Fruit fly (Drosophila melanogaster): Measurements from ENCODE around the gene Mgat2.

Gene Mgat2

dm6 chr3R:30055915-30056544 lies 34.0 kb upstream of the Mgat2 start, which contains the start of the genes Rpp14b and spn-A (continued):
- TF ChIP-seq fd102C (GFP tag; optimal IDR thresholded peaks at IDR 0.05) (no peak), Elba2 (GFP tag; optimal IDR thresholded peaks at IDR 0.05) (no peak), trh (GFP tag; optimal IDR thresholded peaks at IDR 0.05) (no peak), CG2120 (GFP tag; optimal IDR thresholded peaks at IDR 0.05) (no peak), tup (GFP tag; optimal IDR thresholded peaks at IDR 0.05) (no peak), amos (GFP tag; IDR thresholded peaks at IDR 0.05; ENCODE audit: partially characterized antibody) (no peak; the same call in 1 of the 2 replicates), sob (GFP tag; IDR thresholded peaks at IDR 0.05) (peak; percentile 26; the same call in 1 of the 2 replicates), MTF-1 (GFP tag; optimal IDR thresholded peaks at IDR 0.05; ENCODE audit: borderline replicate concordance) (no peak), cato (GFP tag; optimal IDR thresholded peaks at IDR 0.05; ENCODE audit: borderline replicate concordance) (no peak), CG7928 (GFP tag; optimal IDR thresholded peaks at IDR 0.05) (no peak), CG11093 (GFP tag; IDR thresholded peaks at IDR 0.05) (no peak), lmd (GFP tag; IDR thresholded peaks at IDR 0.05) (peak; percentile 29; the same call in 1 of the 2 replicates), CG8944 (GFP tag; optimal IDR thresholded peaks at IDR 0.05) (no peak), bbx (GFP tag; IDR thresholded peaks at IDR 0.05; ENCODE audit: partially characterized antibody) (no peak), ash1 (GFP tag; optimal IDR thresholded peaks at IDR 0.05) (no peak), CG11695 (GFP tag; IDR thresholded peaks at IDR 0.05) (no peak), Atf-2 (GFP tag; optimal IDR thresholded peaks at IDR 0.05) (no peak), rib (GFP tag; IDR thresholded peaks at IDR 0.05) (no peak), CG1647 (GFP tag; optimal IDR thresholded peaks at IDR 0.05) (no peak), D19B (GFP tag; optimal IDR thresholded peaks at IDR 0.05) (no peak), CG12769 (tag; optimal IDR thresholded peaks at IDR 0.05) (peak; percentile 43), tll (GFP tag; optimal IDR thresholded peaks at IDR 0.05) (peak in 1 of 2 experiments; percentile 9), gsb-n (tag; optimal IDR thresholded peaks at IDR 0.05) (no peak), mirr (GFP tag; optimal IDR thresholded peaks at IDR 0.05) (no peak), Tbp (GFP tag; optimal IDR thresholded peaks at IDR 0.05) (no peak), CG9876 (GFP tag; optimal IDR thresholded peaks at IDR 0.05) (no peak), MBD-R2 (GFP tag; IDR thresholded peaks at IDR 0.05) (peak; percentile 84), CG16779 (GFP tag; IDR thresholded peaks at IDR 0.05) (no peak), CG9727 (GFP tag; optimal IDR thresholded peaks at IDR 0.05) (no peak), wek (GFP tag; optimal IDR thresholded peaks at IDR 0.05) (no peak), ab (GFP tag; optimal IDR thresholded peaks at IDR 0.05) (no peak), HLH3B (GFP tag; IDR thresholded peaks at IDR 0.05) (no peak), seq (GFP tag; IDR thresholded peaks at IDR 0.05) (no peak), Sry-β (GFP tag; optimal IDR thresholded peaks at IDR 0.05) (no peak), fu2 (GFP tag; optimal IDR thresholded peaks at IDR 0.05) (no peak), ap (GFP tag; IDR thresholded peaks at IDR 0.05) (no peak), dati (GFP tag; IDR thresholded peaks at IDR 0.05) (no peak), Adf1 (GFP tag; IDR thresholded peaks at IDR 0.05) (no peak), CoRest (tag; optimal IDR thresholded peaks at IDR 0.05) (peak; percentile 14), peb (GFP tag; IDR thresholded peaks at IDR 0.05) (no peak), Hmx (GFP tag; optimal IDR thresholded peaks at IDR 0.05) (no peak), pb (GFP tag; optimal IDR thresholded peaks at IDR 0.05) (no peak), slbo (GFP tag; IDR thresholded peaks at IDR 0.05) (peak; percentile 79), crp (GFP tag; optimal IDR thresholded peaks at IDR 0.05) (no peak), Neu2 (GFP tag; optimal IDR thresholded peaks at IDR 0.05; ENCODE audit: borderline replicate concordance) (no peak), zen2 (GFP tag; IDR thresholded peaks at IDR 0.05; ENCODE audit: partially characterized antibody) (no peak), Bdp1 (GFP tag; optimal IDR thresholded peaks at IDR 0.05) (no peak), exex (tag; optimal IDR thresholded peaks at IDR 0.05) (no peak), CG4854 (GFP tag; optimal IDR thresholded peaks at IDR 0.05) (no peak), CG2202 (tag; optimal IDR thresholded peaks at IDR 0.05) (no peak), CG4360 (GFP tag; IDR thresholded peaks at IDR 0.05) (no peak)

Data from whole organism, embryonic.